Worm (Caenorhabditis elegans): ENCODE measurements around the gene coh-1.
A peak's percentile ranks its signal among the peaks of the same experiment; 100 is the strongest.

DNA sequence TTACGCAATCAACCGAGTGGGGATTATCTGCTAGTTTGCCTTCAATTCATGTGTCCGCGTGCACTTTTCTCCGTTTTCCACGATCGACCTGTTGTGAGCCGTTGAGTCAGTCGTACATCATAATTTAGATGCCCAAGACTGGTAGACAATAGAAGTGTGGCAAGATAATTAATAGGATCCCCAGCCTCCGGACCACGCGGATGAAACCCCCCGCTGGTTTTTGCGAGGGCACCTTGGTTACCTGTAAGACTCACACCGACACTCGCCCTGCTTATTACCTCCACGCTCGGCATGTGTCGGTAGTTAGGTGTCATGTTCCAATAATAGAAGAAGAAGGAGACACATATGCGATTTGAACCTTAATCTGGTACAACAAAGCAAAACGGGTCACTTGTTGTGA is 18.9 kb downstream of the coh-1 start:
- TF ChIP-seq flt-1 (GFP tag; IDR thresholded peaks at IDR 0.05), result 0 out of 2 replicates have a peak, but pooled peaks have one; percentile 15
- no peak for TF ChIP-seq ref-1 (GFP tag; conservative IDR thresholded peaks at IDR 0.05)
